Worm (Caenorhabditis elegans) whole organism, L2 larva: ENCODE results near the gene H10E21.1.

Experiments
- aly-2 ChIP-seq: fragments of 150-350 bp; optimal IDR thresholded peaks from 2 replicates; lab custom pipeline; 2014; ENCODE audit warnings: missing biosample characterization, missing genetic modification characterization
- ama-1 ChIP-seq: fragments of 150-350 bp; optimal IDR thresholded peaks from 2 replicates; lab custom pipeline; 2018; ENCODE audit warnings: inconsistent platforms
- elt-3 ChIP-seq: sonication (generic microtip); optimal IDR thresholded peaks from 2 replicates; lab custom pipeline; 2017; ENCODE audit warnings: missing biosample characterization, missing genetic modification characterization
- mdl-1 ChIP-seq, 2 experiments: fragments of 150-350 bp in 1 of 2; sonication (generic microtip) in 1 of 2; optimal IDR thresholded peaks; 2 replicates each; lab custom pipeline; 2017; ENCODE audit warnings: missing biosample characterization in 2 of 2, missing genetic modification characterization in 2 of 2
- nhr-11 ChIP-seq: fragments of 150-350 bp; optimal IDR thresholded peaks from 2 replicates; lab custom pipeline; 2014; ENCODE audit warnings: missing biosample characterization, missing genetic modification characterization
- snpc-4 ChIP-seq: fragments of 150-350 bp; optimal IDR thresholded peaks from 2 replicates; lab custom pipeline; 2014; ENCODE audit warnings: missing biosample characterization, missing genetic modification characterization
- unc-55 ChIP-seq: fragments of 150-350 bp; sonication (generic microtip); optimal IDR thresholded peaks from 3 replicates; lab custom pipeline; 2014; ENCODE audit warnings: missing biosample characterization, missing genetic modification reagents, missing genetic modification characterization
- unc-62 ChIP-seq: fragments of 150-350 bp; optimal IDR thresholded peaks from 2 replicates; lab custom pipeline; 2014; ENCODE audit warnings: missing biosample characterization, missing genetic modification reagents, missing genetic modification characterization
- ztf-1 ChIP-seq: fragments of 200-800 bp; sonication (Bioruptor generic); conservative IDR thresholded peaks from 2 replicates; pipeline ENCODE4 v1.3.6; 2022; ENCODE audit warnings: missing genetic modification characterization, missing compliant biosample characterization
- ztf-4 ChIP-seq: fragments of 150-350 bp; optimal IDR thresholded peaks from 2 replicates; lab custom pipeline; 2014; ENCODE audit warnings: missing biosample characterization, missing genetic modification characterization

DNA sequence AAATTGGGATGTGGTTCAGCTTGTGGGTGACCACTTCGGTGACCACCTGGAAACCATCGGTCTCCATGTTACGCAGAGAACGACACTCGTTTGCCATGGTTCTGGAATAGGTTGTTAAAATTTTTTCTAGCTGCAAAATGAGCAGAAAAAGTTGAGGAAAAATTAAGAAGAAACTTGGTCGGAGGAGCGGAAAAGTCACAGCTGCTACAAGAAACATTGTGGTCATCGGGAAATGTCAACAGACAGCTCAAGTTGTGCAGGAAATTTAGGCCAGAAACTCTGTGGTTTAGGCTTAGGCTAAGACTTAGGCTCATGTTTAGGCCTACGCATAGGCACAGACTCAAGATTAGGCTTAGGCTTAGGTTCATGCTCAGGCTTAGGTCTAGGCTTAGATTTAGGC is 50.6 kb downstream of the H10E21.1 start, which contains the start of gene pck-1:
- TF ChIP-seq elt-3 (tag; lab: Kevin White, UChicago), result no peak
- no peak for TF ChIP-seq ztf-1
- TF ChIP-seq unc-62 (GFP tag; lab: Kevin White, UChicago), result no peak
- TF ChIP-seq aly-2 (tag; lab: Kevin White, UChicago), result no peak
- TF ChIP-seq ama-1 (lab: Kevin White, UChicago), result peak; percentile 17
- TF ChIP-seq ztf-4 (tag; lab: Kevin White, UChicago), result no peak
- no peak for TF ChIP-seq mdl-1 (tag; optimal IDR thresholded peaks at IDR 0.05; lab: Kevin White, UChicago)
- no peak for TF ChIP-seq unc-55 (GFP tag; lab: Kevin White, UChicago)
- TF ChIP-seq snpc-4 (tag; lab: Kevin White, UChicago), result no peak
- TF ChIP-seq nhr-11, result no peak
